Worm (Caenorhabditis elegans) whole organism, L4 larva: Measurements from ENCODE around the gene ints-5.
A peak's percentile ranks its signal among the peaks of the same experiment; 100 is the strongest.

ENCODE experiments used
- D1046.2 ChIP-seq: fragments of 200-800 bp; sonication (Bioruptor generic); IDR thresholded peaks from 2 replicates; pipeline ENCODE4 v1.3.6; 2022; ENCODE audit warnings: missing genetic modification characterization, missing compliant biosample characterization
- F44E2.7 ChIP-seq: fragments of 200-800 bp; sonication (Bioruptor generic); IDR thresholded peaks from 2 replicates; pipeline ENCODE4 v2.1.2; 2022; ENCODE audit warnings: missing genetic modification characterization, missing compliant biosample characterization
- F49E8.2 ChIP-seq: sonication (generic microtip); optimal IDR thresholded peaks from 2 replicates; lab custom pipeline; 2016; ENCODE audit warnings: missing compliant biosample characterization, mild to moderate bottlenecking, missing genetic modification characterization, borderline replicate concordance
- Y48G9A.11 ChIP-seq: fragments of 200-800 bp; sonication (Bioruptor generic); IDR thresholded peaks from 2 replicates; pipeline ENCODE4 v1.3.6; 2022; ENCODE audit warnings: missing genetic modification reagents, missing genetic modification characterization, missing compliant biosample characterization
- aha-1 ChIP-seq: fragments of 150-350 bp; peaks from one replicate; lab custom pipeline; 2014; ENCODE audit warnings: missing biosample characterization, missing genetic modification characterization
- ama-1 ChIP-seq: fragments of 150-350 bp; optimal IDR thresholded peaks from 2 replicates; lab custom pipeline; 2014; ENCODE audit warnings: inconsistent platforms, mixed read lengths
- ceh-20 ChIP-seq: fragments of 200-800 bp; sonication (Bioruptor generic); IDR thresholded peaks from 2 replicates; pipeline ENCODE4 v1.3.6; 2022; ENCODE audit warnings: missing genetic modification reagents, missing genetic modification characterization, missing compliant biosample characterization
- ceh-82 ChIP-seq: sonication (generic microtip); optimal IDR thresholded peaks from 2 replicates; lab custom pipeline; 2017; ENCODE audit warnings: missing biosample characterization, missing genetic modification characterization
- ctbp-1 ChIP-seq: fragments of 200-800 bp; sonication (Bioruptor generic); IDR thresholded peaks from 2 replicates; pipeline ENCODE4 v1.3.6; 2022; ENCODE audit warnings: missing genetic modification reagents, missing genetic modification characterization, missing compliant biosample characterization
- daf-16 ChIP-seq, 3 experiments: sonication (generic microtip); optimal IDR thresholded peaks; 2 replicates each; lab custom pipeline; 2016 to 2017; ENCODE audit warnings: missing genetic modification characterization in 3 of 3, missing genetic modification reagents in 3 of 3, mild to moderate bottlenecking in 2 of 3, missing compliant biosample characterization in 2 of 3, missing biosample characterization in 1 of 3, moderate library complexity in 1 of 3
- dve-1 ChIP-seq: sonication (generic microtip); optimal IDR thresholded peaks from 2 replicates; lab custom pipeline; 2017; ENCODE audit warnings: antibody characterized with exemption, mild to moderate bottlenecking, missing genetic modification characterization, missing compliant biosample characterization; ENCODE audit not compliant: insufficient read depth
- fkh-10 ChIP-seq: fragments of 150-350 bp; optimal IDR thresholded peaks from 2 replicates; lab custom pipeline; 2014; ENCODE audit warnings: missing biosample characterization, missing genetic modification reagents, missing genetic modification characterization
- fos-1 ChIP-seq: fragments of 150-350 bp; optimal IDR thresholded peaks from 2 replicates; lab custom pipeline; 2014; ENCODE audit warnings: missing biosample characterization, missing genetic modification characterization
- hlh-30 ChIP-seq: sonication (generic microtip); optimal IDR thresholded peaks from 2 replicates; lab custom pipeline; 2017; ENCODE audit warnings: antibody characterized with exemption, mild to moderate bottlenecking, missing genetic modification characterization, missing compliant biosample characterization; ENCODE audit not compliant: insufficient read depth
- lim-7 ChIP-seq: fragments of 200-800 bp; sonication (Bioruptor generic); IDR thresholded peaks from 2 replicates; pipeline ENCODE4 v1.3.6; 2022; ENCODE audit warnings: missing genetic modification characterization, missing compliant biosample characterization
- lin-13 ChIP-seq: fragments of 150-350 bp; optimal IDR thresholded peaks from 2 replicates; lab custom pipeline; 2014; ENCODE audit warnings: missing biosample characterization, missing genetic modification reagents, missing genetic modification characterization
- lin-15B ChIP-seq: fragments of 150-350 bp; sonication (generic microtip); optimal IDR thresholded peaks from 3 replicates; lab custom pipeline; 2014; ENCODE audit warnings: missing biosample characterization, missing genetic modification characterization
- lin-39 ChIP-seq: fragments of 150-350 bp; optimal IDR thresholded peaks from 2 replicates; lab custom pipeline; 2014; ENCODE audit warnings: missing biosample characterization, missing genetic modification reagents, missing genetic modification characterization
- lir-3 ChIP-seq: sonication (generic microtip); optimal IDR thresholded peaks from 2 replicates; lab custom pipeline; 2016; ENCODE audit warnings: mild to moderate bottlenecking, missing genetic modification characterization, missing compliant biosample characterization
- lsy-2 ChIP-seq, 2 experiments: fragments of 150-350 bp in 1 of 2; sonication (generic microtip) in 1 of 2; optimal IDR thresholded peaks; 2 replicates each; lab custom pipeline; 2014 to 2017; ENCODE audit warnings: missing biosample characterization in 2 of 2, missing genetic modification characterization in 2 of 2
- madf-5 ChIP-seq, 2 experiments: fragments of 200-800 bp; sonication (Bioruptor generic); IDR thresholded peaks; 2 replicates each; pipeline ENCODE4 v1.3.6; 2022; ENCODE audit warnings: missing compliant biosample characterization in 2 of 2, missing genetic modification characterization in 2 of 2
- mdl-1 ChIP-seq, 2 experiments: fragments of 150-350 bp in 1 of 2; sonication (generic microtip) in 1 of 2; optimal IDR thresholded peaks; 2 replicates each; lab custom pipeline; 2014 to 2017; ENCODE audit warnings: missing biosample characterization in 2 of 2, missing genetic modification characterization in 2 of 2
- mep-1 ChIP-seq: fragments of 150-350 bp; sonication (generic microtip); optimal IDR thresholded peaks from 3 replicates; lab custom pipeline; 2014; ENCODE audit warnings: missing biosample characterization, missing genetic modification characterization
- mxl-3 ChIP-seq: fragments of 200-800 bp; sonication (Bioruptor generic); optimal IDR thresholded peaks from 2 replicates; lab custom pipeline; 2018; ENCODE audit warnings: mild to moderate bottlenecking, missing genetic modification characterization, missing compliant biosample characterization
- nhr-10 ChIP-seq: fragments of 150-350 bp; optimal IDR thresholded peaks from 2 replicates; lab custom pipeline; 2014; ENCODE audit warnings: missing biosample characterization, missing genetic modification characterization
- nhr-102 ChIP-seq: sonication (generic microtip); optimal IDR thresholded peaks from 2 replicates; lab custom pipeline; 2016; ENCODE audit warnings: mild to moderate bottlenecking, missing genetic modification characterization, moderate library complexity, missing compliant biosample characterization
- nhr-237 ChIP-seq: sonication (generic microtip); optimal IDR thresholded peaks from 2 replicates; lab custom pipeline; 2017; ENCODE audit warnings: missing biosample characterization, missing genetic modification characterization
- nhr-28 ChIP-seq: fragments of 150-350 bp; optimal IDR thresholded peaks from 2 replicates; lab custom pipeline; 2014; ENCODE audit warnings: missing biosample characterization, missing genetic modification characterization
- nhr-77 ChIP-seq: fragments of 150-350 bp; optimal IDR thresholded peaks from 2 replicates; lab custom pipeline; 2014; ENCODE audit warnings: missing biosample characterization, missing genetic modification characterization
- spr-1 ChIP-seq: sonication (generic microtip); optimal IDR thresholded peaks from 2 replicates; lab custom pipeline; 2016; ENCODE audit warnings: mild to moderate bottlenecking, missing genetic modification characterization, missing compliant biosample characterization
- unc-130 ChIP-seq: sonication (generic microtip); optimal IDR thresholded peaks from 2 replicates; lab custom pipeline; 2016; ENCODE audit warnings: missing genetic modification reagents, missing genetic modification characterization, missing compliant biosample characterization
- zfp-2 ChIP-seq: sonication (generic microtip); optimal IDR thresholded peaks from 2 replicates; lab custom pipeline; 2016; ENCODE audit warnings: mild to moderate bottlenecking, missing genetic modification characterization, missing compliant biosample characterization
- ztf-7 ChIP-seq: fragments of 150-350 bp; optimal IDR thresholded peaks from 2 replicates; lab custom pipeline; 2014; ENCODE audit warnings: missing biosample characterization, missing genetic modification characterization

The ints-5 gene

ce11 chrV:18556488-18556887, 22.7 kb downstream of the ints-5 start, which contains the start of the genes ttr-24 and ttr-25:
TSS of gene ttr-24 (minus strand) at chrV:18556643.
TSS of gene ttr-25 (plus strand) at chrV:18556714.
- TF ChIP-seq daf-16 (GFP tag; optimal IDR thresholded peaks at IDR 0.05; lab: Kevin White, UChicago) = peak in 1 of 2 experiments; percentile 77
- no peak for TF ChIP-seq daf-16 (tag; optimal IDR thresholded peaks at IDR 0.05; lab: Kevin White, UChicago)
- TF ChIP-seq fkh-10 = no peak
- TF ChIP-seq, all 104 proteins: peak for 1

ce11 chrV:18560188-18560587, 26.4 kb downstream of the ints-5 start, which contains the start of gene ttr-26:
TSS of gene ttr-26 (minus strand) at chrV:18560288.
- no peak for TF ChIP-seq lim-7 (GFP tag; lab: Robert Waterston, UW)
- TF ChIP-seq nhr-102 (tag; lab: Kevin White, UChicago) = no peak
- TF ChIP-seq nhr-237 (tag; lab: Kevin White, UChicago) = no peak
- no peak for TF ChIP-seq D1046.2 (GFP tag; lab: Robert Waterston, UW)
- no peak for TF ChIP-seq lsy-2 (tag; optimal IDR thresholded peaks at IDR 0.05; lab: Kevin White, UChicago)
- TF ChIP-seq mep-1 = no peak
- no peak for TF ChIP-seq ceh-20
- no peak for TF ChIP-seq mxl-3 (GFP tag; lab: Kevin White, UChicago)
- no peak for TF ChIP-seq ctbp-1 (GFP tag; lab: Robert Waterston, UW)
- TF ChIP-seq ama-1 (lab: Kevin White, UChicago) = no peak
- TF ChIP-seq ceh-82 (tag; lab: Kevin White, UChicago) = no peak
- no peak for TF ChIP-seq lir-3 (tag; lab: Kevin White, UChicago)
- TF ChIP-seq hlh-30 (tag; lab: Kevin White, UChicago) = no peak
- no peak for TF ChIP-seq lin-13 (GFP tag; lab: Kevin White, UChicago)
- no peak for TF ChIP-seq F49E8.2 (tag; lab: Kevin White, UChicago)
- no peak for TF ChIP-seq nhr-77 (tag; lab: Kevin White, UChicago)
- TF ChIP-seq nhr-28 (tag; lab: Kevin White, UChicago) = no peak
- no peak for TF ChIP-seq nhr-10 (tag; lab: Kevin White, UChicago)
- TF ChIP-seq fos-1 (tag; lab: Kevin White, UChicago) = no peak
- TF ChIP-seq, all 104 proteins: peak for 0

ce11 chrV:18560944-18561343, 27.2 kb downstream of the ints-5 start:
- TF ChIP-seq aha-1 (peak; percentile 54), zfp-2 (no peak)

ce11 chrV:18564786-18565185, 31.0 kb downstream of the ints-5 start, which contains the start of gene srg-34:
TSS of gene srg-34 (minus strand) at chrV:18564886.
- no peak for TF ChIP-seq madf-5 (GFP tag; IDR thresholded peaks at IDR 0.05; lab: Robert Waterston, UW)

ce11 chrV:18565621-18566020, 31.9 kb downstream of the ints-5 start:
- TF ChIP-seq nhr-77 (tag; lab: Kevin White, UChicago) (no peak), D1046.2 (GFP tag; lab: Robert Waterston, UW) (no peak), ztf-7 (no peak), Y48G9A.11 (GFP tag; lab: Robert Waterston, UW) (no peak), lin-15B (no peak), F44E2.7 (GFP tag; lab: Robert Waterston, UW) (no peak), unc-130 (GFP tag; lab: Kevin White, UChicago) (no peak), lin-39 (tag; lab: Kevin White, UChicago) (no peak), spr-1 (tag; lab: Kevin White, UChicago) (no peak), mdl-1 (tag; optimal IDR thresholded peaks at IDR 0.05; lab: Kevin White, UChicago) (no peak), dve-1 (tag; lab: Kevin White, UChicago) (no peak)
